Worm (Caenorhabditis elegans): ENCODE results near the gene abu-13.
A peak's percentile ranks its signal among the peaks of the same experiment; 100 is the strongest.

The abu-13 gene

ce11 chrIII:6970744-6971143, 25.0 kb upstream of the abu-13 start:
- TF ChIP-seq nhr-23 (tag; optimal IDR thresholded peaks at IDR 0.05) (no peak), ama-1 (optimal IDR thresholded peaks at IDR 0.05) (no peak), pha-4 (tag; optimal IDR thresholded peaks at IDR 0.05) (no peak), mml-1 (tag; optimal IDR thresholded peaks at IDR 0.05) (no peak), ceh-9 (tag; optimal IDR thresholded peaks at IDR 0.05) (no peak), ZK546.5 (tag; optimal IDR thresholded peaks at IDR 0.05) (no peak), nhr-11 (tag; optimal IDR thresholded peaks at IDR 0.05) (no peak), ceh-28 (tag; optimal IDR thresholded peaks at IDR 0.05) (no peak), zag-1 (tag; optimal IDR thresholded peaks at IDR 0.05) (no peak), fos-1 (tag; optimal IDR thresholded peaks at IDR 0.05) (no peak), elt-3 (tag; optimal IDR thresholded peaks at IDR 0.05) (no peak), egl-5 (tag; optimal IDR thresholded peaks at IDR 0.05) (no peak), lsy-12 (tag; optimal IDR thresholded peaks at IDR 0.05) (no peak)

- no peak for TF ChIP-seq R02D3.7 (tag; optimal IDR thresholded peaks at IDR 0.05)
- TF ChIP-seq ceh-16 (tag; optimal IDR thresholded peaks at IDR 0.05), result no peak
- peak; percentile 9 for TF ChIP-seq elt-2 (tag; optimal IDR thresholded peaks at IDR 0.05)
- peak; percentile 89 for TF ChIP-seq ama-1 (optimal IDR thresholded peaks at IDR 0.05)
These were observed 24.2 kb upstream of the abu-13 start for ce11 chrIII:6969781-6970342.

DNA sequence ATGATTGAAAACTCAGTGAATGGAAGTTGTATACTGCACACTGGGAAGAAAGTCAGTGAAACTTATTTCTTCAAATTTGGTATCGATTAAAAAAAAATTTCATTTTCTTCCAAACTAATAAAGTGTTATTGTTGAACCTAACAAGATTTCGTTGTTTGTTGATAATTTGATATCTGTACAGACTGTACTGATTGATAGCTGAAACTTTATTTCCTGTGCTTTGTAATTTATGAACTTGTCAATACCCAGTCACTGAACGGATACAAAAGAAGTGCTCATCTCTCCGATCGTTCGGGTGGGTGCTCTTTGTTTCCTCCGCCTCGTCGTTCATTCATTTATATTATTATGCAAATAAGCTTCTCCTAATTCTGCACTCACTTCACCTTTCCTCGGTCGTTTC, 23.4 kb upstream of the abu-13 start, which contains the start of gene F31E3.12:
Gene F31E3.12 (plus strand): TSS at position 301 of the 400 bp plus-strand sequence.
- TF ChIP-seq fkh-10 (GFP tag; optimal IDR thresholded peaks at IDR 0.05) (no peak), egl-27 (tag; optimal IDR thresholded peaks at IDR 0.05) (no peak), nhr-43 (tag; optimal IDR thresholded peaks at IDR 0.05; ENCODE audit: poor library complexity, severe bottlenecking) (no peak), tbx-2 (tag; optimal IDR thresholded peaks at IDR 0.05) (no peak), elt-2 (tag; optimal IDR thresholded peaks at IDR 0.05) (no peak), ztf-11 (tag; optimal IDR thresholded peaks at IDR 0.05) (no peak), egl-5 (tag; optimal IDR thresholded peaks at IDR 0.05) (no peak), fkh-2 (tag; optimal IDR thresholded peaks at IDR 0.05) (no peak), nhr-23 (tag; optimal IDR thresholded peaks at IDR 0.05) (no peak)

DNA sequence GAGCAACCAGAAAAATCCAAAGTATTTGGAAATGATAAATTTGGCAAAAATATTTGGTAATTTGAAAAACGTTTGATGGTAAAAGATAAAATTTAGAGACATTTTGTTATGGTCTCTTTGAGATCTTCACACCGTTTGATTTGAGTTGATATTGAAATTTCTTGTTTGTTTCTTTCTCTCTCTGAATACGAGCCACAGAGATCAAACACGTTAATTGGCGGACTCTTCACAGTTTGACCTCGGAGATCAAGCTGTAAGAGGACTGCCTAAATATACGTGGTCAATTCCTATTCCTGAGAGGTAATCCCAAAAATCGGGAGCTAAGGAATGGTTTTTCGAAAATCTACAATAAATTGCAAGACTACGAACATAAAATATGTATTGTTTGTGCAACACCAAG, 23.0 kb upstream of the abu-13 start:
- no peak for TF ChIP-seq snpc-4 (tag; optimal IDR thresholded peaks at IDR 0.05)
- TF ChIP-seq nhr-11 (tag; optimal IDR thresholded peaks at IDR 0.05), result no peak
- no peak for TF ChIP-seq lin-39 (tag; optimal IDR thresholded peaks at IDR 0.05)
- TF ChIP-seq elt-3 (tag; optimal IDR thresholded peaks at IDR 0.05), result no peak
- TF ChIP-seq unc-62 (GFP tag; optimal IDR thresholded peaks at IDR 0.05), result no peak
- no peak for TF ChIP-seq mdl-1 (tag; optimal IDR thresholded peaks at IDR 0.05)
- no peak for TF ChIP-seq nhr-67 (tag; optimal IDR thresholded peaks at IDR 0.05)
- no peak for TF ChIP-seq eor-1 (tag; optimal IDR thresholded peaks at IDR 0.05)
- TF ChIP-seq nhr-237 (tag; optimal IDR thresholded peaks at IDR 0.05), result no peak
- TF ChIP-seq unc-39 (tag; optimal IDR thresholded peaks at IDR 0.05), result no peak
- no peak for TF ChIP-seq ceh-9 (tag; optimal IDR thresholded peaks at IDR 0.05)

ce11 chrIII:6968080-6968639, 22.5 kb upstream of the abu-13 start, which contains the start of gene panl-2:
Gene panl-2, minus strand, starts transcription at chrIII:6968130.
- TF ChIP-seq hmg-11 (tag; optimal IDR thresholded peaks at IDR 0.05) (peak; percentile 11), jun-1 (tag; optimal IDR thresholded peaks at IDR 0.05) (no peak), nhr-11 (tag; optimal IDR thresholded peaks at IDR 0.05) (no peak), aly-2 (tag; optimal IDR thresholded peaks at IDR 0.05) (no peak), nfya-1 (tag; optimal IDR thresholded peaks at IDR 0.05; ENCODE audit: insufficient read depth) (peak; percentile 55), pha-4 (tag; optimal IDR thresholded peaks at IDR 0.05) (peak; percentile 78), ztf-4 (tag; optimal IDR thresholded peaks at IDR 0.05) (no peak), nhr-23 (tag; optimal IDR thresholded peaks at IDR 0.05) (peak; percentile 12), R02D3.7 (tag; optimal IDR thresholded peaks at IDR 0.05) (peak; percentile 90), nhr-237 (tag; optimal IDR thresholded peaks at IDR 0.05) (no peak), eor-1 (tag; optimal IDR thresholded peaks at IDR 0.05) (no peak), nhr-76 (tag; optimal IDR thresholded peaks at IDR 0.05) (no peak), skn-1 (tag; optimal IDR thresholded peaks at IDR 0.05) (peak; percentile 52), egl-5 (tag; optimal IDR thresholded peaks at IDR 0.05) (no peak), lin-15B (tag; optimal IDR thresholded peaks at IDR 0.05) (peak; percentile 49), egl-27 (tag; optimal IDR thresholded peaks at IDR 0.05) (no peak)

Data from whole organism, L3 larva.